Fruit fly (Drosophila melanogaster): ENCODE measurements around the gene Atet.

The Atet gene

DNA sequence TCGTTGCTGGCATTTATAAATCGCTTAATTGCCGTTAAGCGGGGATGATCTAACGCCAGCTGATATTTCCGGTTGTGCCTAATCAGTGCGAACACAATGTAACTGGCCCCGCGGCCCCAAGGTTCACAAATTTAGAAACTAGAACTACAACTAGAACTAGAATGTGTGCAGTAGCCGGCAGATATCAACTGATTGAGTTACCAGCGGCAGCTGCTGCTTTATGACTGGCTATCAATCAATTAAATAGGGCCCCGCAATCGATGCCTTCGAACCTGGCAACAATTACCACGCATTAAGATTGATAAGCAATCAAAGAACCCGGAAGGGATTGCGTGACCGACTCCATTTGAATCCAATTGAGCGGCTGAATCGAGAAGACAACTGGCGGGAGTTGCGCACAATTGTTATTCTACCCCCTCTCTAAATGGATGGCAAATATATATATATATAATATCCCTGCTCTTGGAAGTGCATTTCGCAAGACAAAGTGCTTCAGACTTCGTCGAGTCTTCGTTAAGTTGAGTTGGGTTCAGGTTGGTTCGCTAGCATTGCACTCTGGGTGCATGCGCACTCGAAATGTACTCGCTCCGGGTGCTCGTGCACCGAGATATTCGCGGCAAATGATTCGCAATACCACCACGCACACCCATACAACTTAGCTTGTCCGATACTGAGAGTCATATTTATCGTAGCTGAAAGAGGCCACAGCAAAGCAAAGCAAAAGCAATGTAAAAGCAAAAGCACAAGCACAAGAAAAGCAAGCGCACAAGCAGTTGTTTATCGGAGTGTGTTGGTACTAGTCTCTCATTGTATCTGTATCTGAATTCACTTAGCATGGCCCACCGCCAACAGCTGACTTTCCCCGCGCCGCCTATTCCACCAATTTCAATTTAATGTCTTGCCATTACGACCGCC is 6.3 kb downstream of the Atet start (continued):
- TF ChIP-seq ci (GFP tag; IDR thresholded peaks at IDR 0.05) (0 out of 3 replicates have a peak, but pooled peaks have one; percentile 15), exex (tag; optimal IDR thresholded peaks at IDR 0.05) (peak; percentile 98), CG18262 (tag; optimal IDR thresholded peaks at IDR 0.05) (no peak), ewg (GFP tag; optimal IDR thresholded peaks at IDR 0.05) (peak; percentile 12), Eip74EF (GFP tag; optimal IDR thresholded peaks at IDR 0.05) (peak in 1 of 2 experiments; percentile 86), Scr (GFP tag; IDR thresholded peaks at IDR 0.05; ENCODE audit: partially characterized antibody) (0 out of 2 replicates have a peak, but pooled peaks have one; percentile 17), mirr (GFP tag; optimal IDR thresholded peaks at IDR 0.05) (peak; percentile 85), Pdp1 (GFP tag; optimal IDR thresholded peaks at IDR 0.05) (peak in 1 of 2 experiments; percentile 37), Hey (tag; optimal IDR thresholded peaks at IDR 0.05) (peak; percentile 10), CG2712 (tag; optimal IDR thresholded peaks at IDR 0.05) (no peak), unpg (GFP tag; optimal IDR thresholded peaks at IDR 0.05) (peak; percentile 5), sens (GFP tag) (peak; percentile 50), sd (tag; optimal IDR thresholded peaks at IDR 0.05) (peak; percentile 58), grn (GFP tag; optimal IDR thresholded peaks at IDR 0.05) (peak; percentile 15)

DNA sequence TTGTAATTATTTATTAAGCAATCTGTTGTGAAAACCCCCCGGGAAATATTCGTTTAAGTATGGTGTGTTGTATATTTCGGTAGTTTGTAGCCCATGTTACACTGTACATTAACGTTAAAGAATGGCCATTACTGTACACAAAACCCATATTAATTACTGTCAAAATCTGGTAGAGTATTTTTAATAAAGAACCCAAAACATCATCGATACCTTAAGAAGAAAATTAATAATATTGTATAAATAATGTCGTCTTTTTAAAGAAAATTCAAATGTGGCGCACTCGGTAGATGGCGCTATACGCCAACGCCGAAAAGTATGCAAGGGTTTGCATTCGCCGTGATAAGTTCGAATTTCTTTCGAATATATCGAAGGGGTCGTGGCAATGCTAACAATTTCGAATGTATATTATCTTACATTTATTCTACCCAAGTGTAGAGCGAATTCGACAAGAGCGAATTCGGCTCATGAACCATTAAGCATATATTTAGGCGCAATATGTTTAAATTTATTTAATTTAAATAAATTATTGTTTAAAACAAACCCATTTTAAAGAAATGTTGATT is 11.9 kb downstream of the Atet start:
- TF ChIP-seq CG5180 (GFP tag; optimal IDR thresholded peaks at IDR 0.05) (no peak), Lhr (GFP tag; optimal IDR thresholded peaks at IDR 0.05) (peak; percentile 77), CG14667 (GFP tag; IDR thresholded peaks at IDR 0.05) (no peak), dimm (GFP tag; IDR thresholded peaks at IDR 0.05) (no peak), D19A (tag; optimal IDR thresholded peaks at IDR 0.05) (no peak), nom (GFP tag; optimal IDR thresholded peaks at IDR 0.05) (no peak), CG7987 (GFP tag; optimal IDR thresholded peaks at IDR 0.05) (peak; percentile 42), dati (GFP tag; IDR thresholded peaks at IDR 0.05) (no peak), ssp (GFP tag; IDR thresholded peaks at IDR 0.05) (no peak), Stat92E (GFP tag; optimal IDR thresholded peaks at IDR 0.05) (peak in 1 of 3 experiments; percentile 20), Ravus (GFP tag; IDR thresholded peaks at IDR 0.05) (no peak), Dp (GFP tag; optimal IDR thresholded peaks at IDR 0.05) (peak; percentile 91), CG11456 (GFP tag; IDR thresholded peaks at IDR 0.05) (no peak), CG32772 (GFP tag; IDR thresholded peaks at IDR 0.05) (no peak), NK7.1 (GFP tag; optimal IDR thresholded peaks at IDR 0.05) (no peak), CG8281 (tag; optimal IDR thresholded peaks at IDR 0.05) (no peak), Hmr (GFP tag; optimal IDR thresholded peaks at IDR 0.05) (peak; percentile 57), bigmax (GFP tag; optimal IDR thresholded peaks at IDR 0.05) (no peak), HHEX (GFP tag; optimal IDR thresholded peaks at IDR 0.05) (no peak), her (GFP tag; optimal IDR thresholded peaks at IDR 0.05) (no peak), zfh1 (GFP tag; IDR thresholded peaks at IDR 0.05) (peak; percentile 45; the same call in 1 of the 3 replicates), CG12071 (GFP tag; optimal IDR thresholded peaks at IDR 0.05) (no peak), org-1 (GFP tag; optimal IDR thresholded peaks at IDR 0.05) (no peak), Atf-2 (GFP tag; optimal IDR thresholded peaks at IDR 0.05) (no peak), sob (GFP tag; IDR thresholded peaks at IDR 0.05) (no peak), tna (GFP tag; IDR thresholded peaks at IDR 0.05; ENCODE audit: partially characterized antibody) (no peak), Blimp-1 (GFP tag; optimal IDR thresholded peaks at IDR 0.05) (no peak), CG1233 (GFP tag; optimal IDR thresholded peaks at IDR 0.05) (no peak), bsh (GFP tag; optimal IDR thresholded peaks at IDR 0.05) (no peak), BEAF-32 (GFP tag; optimal IDR thresholded peaks at IDR 0.05) (peak; percentile 51), Deaf1 (tag; optimal IDR thresholded peaks at IDR 0.05) (no peak), Scr (GFP tag; IDR thresholded peaks at IDR 0.05; ENCODE audit: partially characterized antibody) (peak; percentile 17; the same call in 1 of the 2 replicates)

Data from whole organism, embryonic.